Fruit fly (Drosophila melanogaster): Measurements from ENCODE around the gene CG8945.

Gene CG8945

dm6 chrX:17106153-17106700 lies 18.8 kb upstream of the CG8945 start (continued):
- TF ChIP-seq CG6254 (GFP tag; optimal IDR thresholded peaks at IDR 0.05) (no peak), gfzf (GFP tag; optimal IDR thresholded peaks at IDR 0.05) (peak; percentile 35), TFAM (GFP tag; optimal IDR thresholded peaks at IDR 0.05) (no peak), sqz (GFP tag; optimal IDR thresholded peaks at IDR 0.05) (no peak), HLH4C (GFP tag; IDR thresholded peaks at IDR 0.05; ENCODE audit: partially characterized antibody) (peak; percentile 40; the same call in 2 of the 3 replicates), slbo (GFP tag; IDR thresholded peaks at IDR 0.05) (no peak), chinmo (GFP tag; IDR thresholded peaks at IDR 0.05; ENCODE audit: partially characterized antibody) (0 out of 4 replicates have a peak, but pooled peaks have one; percentile 22), hb (GFP tag; IDR thresholded peaks at IDR 0.05; ENCODE audit: partially characterized antibody) (peak; percentile 35; the same call in 1 of the 3 replicates), zfh1 (GFP tag; IDR thresholded peaks at IDR 0.05) (no peak), Oli (tag; optimal IDR thresholded peaks at IDR 0.05) (no peak), HLH3B (GFP tag; IDR thresholded peaks at IDR 0.05) (no peak), zen2 (GFP tag; IDR thresholded peaks at IDR 0.05; ENCODE audit: partially characterized antibody) (no peak), dysf (GFP tag; IDR thresholded peaks at IDR 0.05) (no peak), knrl (GFP tag; IDR thresholded peaks at IDR 0.05; ENCODE audit: partially characterized antibody) (peak; percentile 47; the same call in 2 of the 3 replicates), CG15696 (tag; optimal IDR thresholded peaks at IDR 0.05) (no peak), tll (GFP tag; optimal IDR thresholded peaks at IDR 0.05) (no peak), inv (GFP tag; IDR thresholded peaks at IDR 0.05; ENCODE audit: partially characterized antibody) (peak; percentile 31; the same call in 1 of the 2 replicates), pho (GFP tag; optimal IDR thresholded peaks at IDR 0.05) (no peak), scrt (GFP tag; optimal IDR thresholded peaks at IDR 0.05) (no peak), CG13287 (GFP tag; IDR thresholded peaks at IDR 0.05; ENCODE audit: partially characterized antibody) (peak; percentile 69), CG18262 (tag; optimal IDR thresholded peaks at IDR 0.05) (no peak), bowl (GFP tag; IDR thresholded peaks at IDR 0.05) (no peak), dmrt11E (tag; optimal IDR thresholded peaks at IDR 0.05) (no peak), cwo (GFP tag; optimal IDR thresholded peaks at IDR 0.05) (no peak), ATbp (GFP tag; optimal IDR thresholded peaks at IDR 0.05) (no peak), z (GFP tag; IDR thresholded peaks at IDR 0.05) (no peak), shn (GFP tag; optimal IDR thresholded peaks at IDR 0.05) (no peak), CG4328 (GFP tag; optimal IDR thresholded peaks at IDR 0.05) (no peak), MESR4 (GFP tag; optimal IDR thresholded peaks at IDR 0.05) (no peak), CG14965 (GFP tag; optimal IDR thresholded peaks at IDR 0.05; ENCODE audit: borderline replicate concordance) (no peak), pfk (GFP tag; optimal IDR thresholded peaks at IDR 0.05) (no peak), Opbp (GFP tag; IDR thresholded peaks at IDR 0.05; ENCODE audit: partially characterized antibody) (peak; percentile 53; the same call in 2 of the 3 replicates), jing (GFP tag; optimal IDR thresholded peaks at IDR 0.05) (no peak), stc (GFP tag; IDR thresholded peaks at IDR 0.05) (no peak), unc-4 (GFP tag; IDR thresholded peaks at IDR 0.05; ENCODE audit: partially characterized antibody) (peak; percentile 52), trem (tag; optimal IDR thresholded peaks at IDR 0.05) (no peak), NfI (GFP tag; optimal IDR thresholded peaks at IDR 0.05) (no peak), CG3281 (GFP tag; optimal IDR thresholded peaks at IDR 0.05) (no peak), CG31441 (GFP tag; IDR thresholded peaks at IDR 0.05) (no peak), fru (optimal IDR thresholded peaks at IDR 0.05) (no peak), Atf-2 (GFP tag; optimal IDR thresholded peaks at IDR 0.05) (no peak), kah (GFP tag; optimal IDR thresholded peaks at IDR 0.05) (no peak), emc (GFP tag; optimal IDR thresholded peaks at IDR 0.05) (no peak), Oaz (GFP tag; IDR thresholded peaks at IDR 0.05) (no peak), CG5245 (GFP tag; optimal IDR thresholded peaks at IDR 0.05) (no peak), CG14441 (GFP tag; IDR thresholded peaks at IDR 0.05) (no peak), CG12104 (GFP tag; optimal IDR thresholded peaks at IDR 0.05) (no peak), Doc3 (GFP tag; IDR thresholded peaks at IDR 0.05; ENCODE audit: partially characterized antibody) (peak; percentile 53; the same call in 2 of the 3 replicates)
